Fruit fly (Drosophila melanogaster) whole organism, embryonic: ENCODE results near the gene CG31538.
A peak's percentile ranks its signal among the peaks of the same experiment; 100 is the strongest.

Experiments
- Bteb2 ChIP-seq: fragments of 200-800 bp; sonication (Bioruptor generic); optimal IDR thresholded peaks from 2 replicates; lab custom pipeline; 2016; ENCODE audit warnings: missing biosample characterization, missing genetic modification characterization
- CG10321 ChIP-seq: fragments of 200-800 bp; sonication (Bioruptor generic); IDR thresholded peaks from 2 replicates; pipeline ENCODE4 v1.3.6; 2022; ENCODE audit warnings: missing biosample characterization, missing genetic modification characterization
- CG10462 ChIP-seq: fragments of 200-800 bp; sonication (Bioruptor generic); optimal IDR thresholded peaks from 2 replicates; lab custom pipeline; 2016; ENCODE audit warnings: missing biosample characterization, missing genetic modification characterization
- CG10543 ChIP-seq: fragments of 200-800 bp; sonication (Bioruptor generic); optimal IDR thresholded peaks from 3 replicates; lab custom pipeline; 2017; ENCODE audit warnings: missing biosample characterization, mild to moderate bottlenecking, missing genetic modification characterization, moderate library complexity
- CG10565 ChIP-seq: fragments of 200-800 bp; sonication (Bioruptor generic); optimal IDR thresholded peaks from 3 replicates; lab custom pipeline; 2016; ENCODE audit warnings: missing biosample characterization, mild to moderate bottlenecking, missing genetic modification characterization
- CG12155 ChIP-seq: fragments of 200-800 bp; sonication (Bioruptor generic); optimal IDR thresholded peaks from 3 replicates; lab custom pipeline; 2016; ENCODE audit warnings: missing biosample characterization, missing genetic modification characterization
- CG17328 ChIP-seq: fragments of 200-800 bp; sonication (Bioruptor generic); IDR thresholded peaks from 2 replicates; pipeline ENCODE4 v1.3.6; 2022; ENCODE audit warnings: missing biosample characterization, missing genetic modification characterization
- CG2129 ChIP-seq: fragments of 200-800 bp; sonication (Bioruptor generic); IDR thresholded peaks from 2 replicates; pipeline ENCODE4 v1.3.6; 2022; ENCODE audit warnings: missing biosample characterization, missing genetic modification characterization; ENCODE audit not compliant: partially characterized antibody
- CG31441 ChIP-seq: fragments of 200-800 bp; sonication (Bioruptor generic); IDR thresholded peaks from 2 replicates; pipeline ENCODE4 v1.3.6; 2022; ENCODE audit warnings: missing biosample characterization, missing genetic modification characterization
- CG34224 ChIP-seq: fragments of 200-800 bp; sonication (Bioruptor generic); IDR thresholded peaks from 3 replicates; pipeline ENCODE4 v1.3.6; 2022; ENCODE audit warnings: missing biosample characterization, missing genetic modification characterization; ENCODE audit not compliant: partially characterized antibody
- CG3726 ChIP-seq: fragments of 200-800 bp; sonication (Bioruptor generic); IDR thresholded peaks from 3 replicates; pipeline ENCODE4, ENCODE4 v1.3.6; 2022; ENCODE audit warnings: missing biosample characterization, missing genetic modification characterization
- CG3995 ChIP-seq: fragments of 200-800 bp; sonication (Bioruptor generic); optimal IDR thresholded peaks from 3 replicates; lab custom pipeline; 2016; ENCODE audit warnings: missing biosample characterization, missing genetic modification characterization
- CG6175 ChIP-seq: fragments of 200-800 bp; sonication (Bioruptor generic); IDR thresholded peaks from 3 replicates; pipeline ENCODE4 v1.3.6; 2022; ENCODE audit warnings: missing biosample characterization, missing genetic modification characterization
- CG6813 ChIP-seq: fragments of 200-800 bp; sonication (Bioruptor generic); optimal IDR thresholded peaks from 2 replicates; lab custom pipeline; 2017; ENCODE audit warnings: missing biosample characterization, missing genetic modification characterization, mild to moderate bottlenecking, moderate library complexity, missing genetic modification reagents
- CG7928 ChIP-seq: fragments of 200-800 bp; sonication (Bioruptor generic); optimal IDR thresholded peaks from 2 replicates; lab custom pipeline; 2017; ENCODE audit warnings: missing biosample characterization, mild to moderate bottlenecking, missing genetic modification characterization
- CG9876 ChIP-seq: fragments of 200-800 bp; sonication (Bioruptor generic); optimal IDR thresholded peaks from 2 replicates; lab custom pipeline; 2016; ENCODE audit warnings: missing biosample characterization, missing genetic modification characterization
- CrebB ChIP-seq: fragments of 200-800 bp; sonication (Bioruptor generic); optimal IDR thresholded peaks from 3 replicates; lab custom pipeline; 2018; ENCODE audit warnings: missing biosample characterization, mild to moderate bottlenecking, missing genetic modification characterization
- Dbx ChIP-seq: fragments of 200-800 bp; sonication (Bioruptor generic); IDR thresholded peaks from 3 replicates; pipeline ENCODE4 v1.3.6; 2022; ENCODE audit warnings: missing biosample characterization, missing genetic modification characterization
- Dek ChIP-seq: fragments of 200-800 bp; sonication (Bioruptor generic); optimal IDR thresholded peaks from 3 replicates; lab custom pipeline; 2019; ENCODE audit warnings: missing biosample characterization, mild to moderate bottlenecking, missing genetic modification characterization, moderate library complexity
- E2f1 ChIP-seq: fragments of 200-800 bp; sonication (Bioruptor generic); IDR thresholded peaks from 2 replicates; pipeline ENCODE4 v1.3.6; 2022; ENCODE audit warnings: missing biosample characterization, missing genetic modification characterization
- ERR ChIP-seq: fragments of 200-800 bp; sonication (Bioruptor generic); optimal IDR thresholded peaks from 2 replicates; lab custom pipeline; 2016; ENCODE audit warnings: missing biosample characterization, missing genetic modification characterization
- Ets97D ChIP-seq: fragments of 200-800 bp; sonication (Bioruptor generic); optimal IDR thresholded peaks from 3 replicates; lab custom pipeline; 2016; ENCODE audit warnings: missing biosample characterization, missing genetic modification characterization
- Hand ChIP-seq: fragments of 200-800 bp; sonication (Bioruptor generic); optimal IDR thresholded peaks from 2 replicates; lab custom pipeline; 2017; ENCODE audit warnings: mild to moderate bottlenecking, missing biosample characterization, missing genetic modification reagents, missing genetic modification characterization
- Hmr ChIP-seq: fragments of 200-800 bp; sonication (Bioruptor generic); optimal IDR thresholded peaks from 3 replicates; lab custom pipeline; 2017; ENCODE audit warnings: mild to moderate bottlenecking, missing biosample characterization, missing genetic modification reagents, missing genetic modification characterization
- Lim3 ChIP-seq: fragments of 200-800 bp; sonication (Bioruptor generic); IDR thresholded peaks from 2 replicates; pipeline ENCODE4 v1.3.6; 2022; ENCODE audit warnings: missing biosample characterization, missing genetic modification characterization
- NFAT ChIP-seq: fragments of 200-800 bp; sonication (Bioruptor generic); IDR thresholded peaks from 2 replicates; pipeline ENCODE4 v1.3.6; 2022; ENCODE audit warnings: missing biosample characterization, missing genetic modification characterization
- Opbp ChIP-seq: fragments of 200-800 bp; sonication (Bioruptor generic); IDR thresholded peaks from 3 replicates; pipeline ENCODE4 v1.3.6; 2022; ENCODE audit warnings: missing biosample characterization, missing genetic modification characterization; ENCODE audit not compliant: partially characterized antibody
- Rx ChIP-seq: fragments of 200-800 bp; sonication (Bioruptor generic); IDR thresholded peaks from 2 replicates; pipeline ENCODE4 v1.3.6; 2022; ENCODE audit warnings: missing biosample characterization, missing genetic modification characterization
- az2 ChIP-seq: fragments of 200-800 bp; sonication (Bioruptor generic); optimal IDR thresholded peaks from 3 replicates; lab custom pipeline; 2016; ENCODE audit warnings: missing biosample characterization, missing genetic modification characterization
- chif ChIP-seq, 2 experiments: fragments of 200-800 bp; sonication (Bioruptor generic); optimal IDR thresholded peaks; 3 replicates each; lab custom pipeline; 2016; ENCODE audit warnings: missing biosample characterization in 2 of 2, missing genetic modification characterization in 2 of 2
- crc ChIP-seq: fragments of 200-800 bp; sonication (Bioruptor generic); optimal IDR thresholded peaks from 2 replicates; lab custom pipeline; 2016; ENCODE audit warnings: missing biosample characterization, missing genetic modification characterization
- croc ChIP-seq: fragments of 200-800 bp; sonication (Bioruptor generic); conservative IDR thresholded peaks from 3 replicates; pipeline ENCODE4 v1.3.6; 2022; ENCODE audit warnings: missing biosample characterization, missing genetic modification characterization
- crol ChIP-seq: fragments of 200-800 bp; sonication (Bioruptor generic); IDR thresholded peaks from 2 replicates; pipeline ENCODE4 v1.3.6; 2022; ENCODE audit warnings: missing biosample characterization, missing genetic modification characterization
- dmrt99B ChIP-seq: fragments of 200-800 bp; sonication (Bioruptor generic); optimal IDR thresholded peaks from 2 replicates; lab custom pipeline; 2018; ENCODE audit warnings: missing biosample characterization, mild to moderate bottlenecking, missing genetic modification characterization, moderate library complexity
- fd3F ChIP-seq: fragments of 200-800 bp; sonication (Bioruptor generic); optimal IDR thresholded peaks from 2 replicates; lab custom pipeline; 2018; ENCODE audit warnings: missing biosample characterization, mild to moderate bottlenecking, missing genetic modification characterization, moderate library complexity
- fru ChIP-seq: fragments of >200 bp; optimal IDR thresholded peaks from 2 replicates; lab custom pipeline; 2017
- gcm2 ChIP-seq: fragments of 200-800 bp; sonication (Bioruptor generic); optimal IDR thresholded peaks from 2 replicates; lab custom pipeline; 2016; ENCODE audit warnings: missing biosample characterization, missing genetic modification characterization
- ham ChIP-seq: fragments of 200-800 bp; sonication (Bioruptor generic); IDR thresholded peaks from 2 replicates; pipeline ENCODE4 v1.3.6; 2022; ENCODE audit warnings: missing biosample characterization, missing genetic modification characterization
- kah ChIP-seq: fragments of 200-800 bp; sonication (Bioruptor generic); optimal IDR thresholded peaks from 2 replicates; lab custom pipeline; 2018; ENCODE audit warnings: missing biosample characterization, mild to moderate bottlenecking, missing genetic modification characterization
- kay ChIP-seq: fragments of 200-800 bp; sonication (Bioruptor generic); optimal IDR thresholded peaks from 2 replicates; lab custom pipeline; 2016; ENCODE audit warnings: missing biosample characterization, missing genetic modification characterization
- lbe ChIP-seq: fragments of 200-800 bp; sonication (Bioruptor generic); optimal IDR thresholded peaks from 2 replicates; lab custom pipeline; 2016; ENCODE audit warnings: missing biosample characterization, mild to moderate bottlenecking, missing genetic modification characterization
- nerfin-1 ChIP-seq: fragments of 200-800 bp; sonication (Bioruptor generic); optimal IDR thresholded peaks from 3 replicates; lab custom pipeline; 2019; ENCODE audit warnings: missing biosample characterization, mild to moderate bottlenecking, missing genetic modification characterization, moderate library complexity
- nerfin-2 ChIP-seq: fragments of 200-800 bp; sonication (Bioruptor generic); IDR thresholded peaks from 2 replicates; pipeline ENCODE4 v1.3.6; 2022; ENCODE audit warnings: missing biosample characterization, missing genetic modification characterization; ENCODE audit not compliant: partially characterized antibody
- oc ChIP-seq: fragments of 200-800 bp; sonication (Bioruptor generic); optimal IDR thresholded peaks from 2 replicates; lab custom pipeline; 2018; ENCODE audit warnings: missing biosample characterization, mild to moderate bottlenecking, missing genetic modification characterization, moderate library complexity
- pfk ChIP-seq: fragments of 200-800 bp; sonication (Bioruptor generic); optimal IDR thresholded peaks from 2 replicates; lab custom pipeline; 2018; ENCODE audit warnings: missing biosample characterization, mild to moderate bottlenecking, missing genetic modification characterization, moderate library complexity
- repo ChIP-seq: fragments of 200-800 bp; sonication (Bioruptor generic); optimal IDR thresholded peaks from 2 replicates; lab custom pipeline; 2016; ENCODE audit warnings: missing biosample characterization, missing genetic modification characterization
- row ChIP-seq: fragments of 200-800 bp; sonication (Bioruptor generic); IDR thresholded peaks from 3 replicates; pipeline ENCODE4 v1.3.6; 2022; ENCODE audit warnings: missing biosample characterization, missing genetic modification characterization
- run ChIP-seq: fragments of 200-800 bp; sonication (Bioruptor generic); optimal IDR thresholded peaks from 3 replicates; lab custom pipeline; 2018; ENCODE audit warnings: missing biosample characterization, mild to moderate bottlenecking, missing genetic modification characterization
- sima ChIP-seq: fragments of 200-800 bp; sonication (Bioruptor generic); optimal IDR thresholded peaks from 2 replicates; lab custom pipeline; 2016; ENCODE audit warnings: missing biosample characterization, missing genetic modification characterization
- twi ChIP-seq: fragments of 200-800 bp; optimal IDR thresholded peaks from 2 replicates; lab custom pipeline; 2019; ENCODE audit warnings: missing biosample characterization, mild to moderate bottlenecking, missing genetic modification characterization, moderate library complexity
- wek ChIP-seq: fragments of 200-800 bp; sonication (Bioruptor generic); optimal IDR thresholded peaks from 3 replicates; lab custom pipeline; 2018; ENCODE audit warnings: missing biosample characterization, mild to moderate bottlenecking, missing genetic modification characterization, moderate library complexity
- zen2 ChIP-seq: fragments of 200-800 bp; sonication (Bioruptor generic); IDR thresholded peaks from 3 replicates; pipeline ENCODE4 v1.3.6; 2022; ENCODE audit warnings: missing biosample characterization, missing genetic modification characterization; ENCODE audit not compliant: partially characterized antibody

CG31538 gene

DNA sequence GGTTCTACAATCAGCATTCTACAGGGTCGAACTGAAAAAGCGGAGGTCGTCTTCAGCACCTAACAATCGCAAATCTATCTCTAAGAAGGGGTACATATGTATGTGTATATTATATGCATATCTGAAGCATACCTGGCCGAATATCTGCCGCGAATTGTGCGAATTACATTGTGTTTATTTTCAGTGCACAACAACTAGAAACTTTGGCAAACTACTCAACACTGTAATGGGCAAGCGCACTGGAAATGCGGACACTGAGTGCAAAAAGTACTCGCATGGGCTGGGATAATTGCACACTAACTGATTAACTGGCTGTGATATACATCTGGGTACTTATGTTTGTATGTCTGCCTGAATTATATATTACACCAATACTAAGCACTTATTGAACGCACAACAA is 6.8 kb downstream of the CG31538 start (continued):
- TF ChIP-seq nerfin-1 (tag; lab: Kevin White, UChicago) (no peak), CG10565 (no peak), fd3F (no peak), CG31441 (GFP tag; lab: Robert Waterston, UW) (no peak), Rx (GFP tag; lab: Robert Waterston, UW) (no peak), ERR (no peak), dmrt99B (tag; lab: Kevin White, UChicago) (no peak), CG10543 (GFP tag; lab: Kevin White, UChicago) (no peak), CG34224 (GFP tag; lab: Robert Waterston, UW) (no peak), Hand (GFP tag; lab: Kevin White, UChicago) (no peak), Hmr (no peak), Bteb2 (no peak), nerfin-2 (GFP tag; lab: Robert Waterston, UW) (no peak), wek (GFP tag; lab: Kevin White, UChicago) (no peak), CG7928 (GFP tag; lab: Kevin White, UChicago) (no peak), Opbp (GFP tag; lab: Robert Waterston, UW) (no peak), sima (no peak), CG3726 (GFP tag; lab: Robert Waterston, UW) (no peak), kah (GFP tag; lab: Kevin White, UChicago) (no peak), twi (no peak), gcm2 (no peak), CG6175 (GFP tag; lab: Robert Waterston, UW) (no peak), run (no peak), ham (no peak), CG10321 (GFP tag; lab: Robert Waterston, UW) (no peak), fru (lab: Kevin White, UChicago) (no peak), CG3995 (GFP tag; lab: Kevin White, UChicago) (no peak), CrebB (tag; lab: Kevin White, UChicago) (no peak), crol (GFP tag; lab: Robert Waterston, UW) (no peak), CG10462 (GFP tag; lab: Kevin White, UChicago) (no peak), zen2 (GFP tag; lab: Robert Waterston, UW) (no peak), crc (no peak), Dek (tag; lab: Kevin White, UChicago) (no peak), pfk (GFP tag; lab: Kevin White, UChicago) (no peak), CG17328 (no peak; the same call in 1 of the 2 replicates), NFAT (GFP tag; lab: Robert Waterston, UW) (no peak), Ets97D (no peak), CG2129 (GFP tag; lab: Robert Waterston, UW) (no peak), chif (GFP tag; optimal IDR thresholded peaks at IDR 0.05; lab: Kevin White, UChicago) (peak in 1 of 2 experiments; percentile 24), CG6813 (no peak), az2 (no peak), lbe (GFP tag; lab: Kevin White, UChicago) (no peak), Lim3 (GFP tag; lab: Robert Waterston, UW) (no peak), E2f1 (no peak), croc (no peak), CG12155 (peak; percentile 25), kay (GFP tag; lab: Kevin White, UChicago) (no peak), repo (no peak), row (peak; percentile 47; the same call in 2 of the 3 replicates), Dbx (GFP tag; lab: Robert Waterston, UW) (no peak), oc (tag; lab: Kevin White, UChicago) (no peak), CG9876 (GFP tag; lab: Kevin White, UChicago) (no peak)
